Worm (Caenorhabditis elegans): ENCODE data around the gene vdac-1.

- TF ChIP-seq nhr-76 (tag; optimal IDR thresholded peaks at IDR 0.05) (no peak), snpc-4 (tag; optimal IDR thresholded peaks at IDR 0.05) (no peak), sptf-1 (tag; optimal IDR thresholded peaks at IDR 0.05) (no peak), nhr-12 (tag; optimal IDR thresholded peaks at IDR 0.05) (no peak), unc-62 (GFP tag; optimal IDR thresholded peaks at IDR 0.05) (no peak), flh-1 (GFP tag; optimal IDR thresholded peaks at IDR 0.05) (no peak), cnd-1 (tag; optimal IDR thresholded peaks at IDR 0.05) (no peak)
Observed at ce11 chrIV:7465857-7466256, 41.8 kb downstream of the vdac-1 start, which contains the start of gene F13B6.3.

Data from whole organism, mixed stage, embryonic.